Worm (Caenorhabditis elegans): ENCODE measurements around the gene F55C12.4.
"Not testable (repeated sequence)": the region's sequence is repeated elsewhere in the genome, so short reads cannot be mapped to it uniquely, and the experiment has no call there.

F55C12.4 gene

DNA sequence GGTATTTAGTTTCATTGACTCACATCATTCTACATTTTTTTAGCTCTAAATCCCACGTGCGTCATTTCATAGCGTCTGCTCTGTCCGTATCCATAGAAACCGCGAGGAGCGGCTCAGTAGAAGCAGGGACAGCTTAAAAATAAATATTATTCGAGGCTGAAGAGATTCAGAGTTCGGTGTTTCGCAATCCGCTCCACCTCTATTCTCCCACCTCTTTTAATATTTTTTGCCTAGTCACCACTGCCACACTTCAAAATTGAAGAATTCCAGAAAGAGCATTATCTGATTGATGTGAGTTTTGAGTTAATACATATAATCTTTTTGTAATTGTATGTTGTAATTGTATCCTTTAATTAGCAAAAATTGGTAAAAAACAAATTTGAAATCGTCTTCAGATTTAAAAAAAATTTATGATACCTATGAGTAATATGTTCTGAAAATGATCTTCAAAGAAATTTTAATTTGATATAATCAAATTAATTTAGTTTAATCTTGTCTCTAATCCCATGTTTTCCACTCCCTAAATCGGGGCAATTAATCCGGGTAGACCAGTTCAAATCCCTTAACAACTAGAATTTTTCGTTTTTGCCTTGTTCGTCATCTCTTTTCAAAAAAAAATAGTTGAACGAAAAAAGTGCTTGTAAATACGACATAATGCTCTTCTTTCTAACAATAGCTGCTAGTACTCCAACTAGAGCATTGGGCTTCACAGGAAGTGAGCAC lies 31.4 kb upstream of the F55C12.4 start:
- TF ChIP-seq nhr-76 (tag; optimal IDR thresholded peaks at IDR 0.05) = no peak
- no peak for TF ChIP-seq blmp-1 (tag; optimal IDR thresholded peaks at IDR 0.05)
- TF ChIP-seq elt-1 (tag; optimal IDR thresholded peaks at IDR 0.05; ENCODE audit: borderline replicate concordance, insufficient read depth) = no peak
- no peak for TF ChIP-seq zip-8 (tag; optimal IDR thresholded peaks at IDR 0.05)
- TF ChIP-seq mab-5 (tag; optimal IDR thresholded peaks at IDR 0.05) = no peak
- TF ChIP-seq elt-3 (tag; optimal IDR thresholded peaks at IDR 0.05) = no peak
- no peak for TF ChIP-seq ceh-83 (GFP tag; optimal IDR thresholded peaks at IDR 0.05)
- TF ChIP-seq ceh-43 (GFP tag; optimal IDR thresholded peaks at IDR 0.05) = no peak
- TF ChIP-seq bed-3 (GFP tag; optimal IDR thresholded peaks at IDR 0.05) = no peak
- no peak for TF ChIP-seq pha-4 (tag; optimal IDR thresholded peaks at IDR 0.05)
- TF ChIP-seq mls-2 (tag; optimal IDR thresholded peaks at IDR 0.05) = no peak
- no peak for TF ChIP-seq ham-2 (GFP tag; optimal IDR thresholded peaks at IDR 0.05)
- TF ChIP-seq unc-120 (tag; optimal IDR thresholded peaks at IDR 0.05; ENCODE audit: poor library complexity, severe bottlenecking) = no peak
- no peak for TF ChIP-seq lin-13 (tag; optimal IDR thresholded peaks at IDR 0.05)
- TF ChIP-seq hlh-1 (tag; optimal IDR thresholded peaks at IDR 0.05) = no peak
- TF ChIP-seq ces-1 (GFP tag; optimal IDR thresholded peaks at IDR 0.05) = no peak
- TF ChIP-seq M03D4.4 (tag; optimal IDR thresholded peaks at IDR 0.05) = no peak
- no peak for TF ChIP-seq sptf-1 (tag; optimal IDR thresholded peaks at IDR 0.05)
- TF ChIP-seq nhr-28 (tag; optimal IDR thresholded peaks at IDR 0.05) = no peak

DNA sequence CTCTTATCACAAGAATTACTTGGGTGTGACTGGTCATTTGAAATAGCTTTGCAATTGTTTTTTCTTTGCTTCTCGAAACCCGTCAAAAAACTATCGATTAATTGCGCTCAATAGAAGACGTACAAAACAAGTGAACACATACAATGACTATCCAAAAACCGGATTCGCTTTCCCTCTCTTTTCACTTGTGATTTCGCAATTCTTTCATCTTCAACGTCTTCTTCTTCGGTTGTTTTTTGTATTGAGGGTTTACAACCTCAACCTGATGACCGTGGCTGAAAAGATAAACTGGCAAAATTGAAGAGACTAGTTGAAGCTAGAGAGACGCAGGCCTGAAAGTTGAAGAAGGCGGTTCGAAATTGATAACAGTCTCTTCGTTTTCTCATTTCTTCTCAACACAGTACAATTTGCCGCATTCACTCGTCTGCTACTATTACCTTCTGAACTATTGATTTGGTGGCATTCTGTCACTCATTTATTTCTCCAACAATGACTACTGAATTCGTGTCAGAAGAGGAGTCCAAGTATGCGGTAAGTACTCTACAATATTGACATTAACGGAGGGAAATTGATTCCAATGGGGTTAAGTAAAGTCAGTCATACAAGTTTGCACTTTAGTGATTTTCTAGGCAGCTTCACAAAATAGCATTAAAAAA lies 27.9 kb upstream of the F55C12.4 start:
- no peak for TF ChIP-seq nhr-2 (tag; optimal IDR thresholded peaks at IDR 0.05)
- peak; percentile 30 for TF ChIP-seq nhr-237 (tag; optimal IDR thresholded peaks at IDR 0.05)

DNA sequence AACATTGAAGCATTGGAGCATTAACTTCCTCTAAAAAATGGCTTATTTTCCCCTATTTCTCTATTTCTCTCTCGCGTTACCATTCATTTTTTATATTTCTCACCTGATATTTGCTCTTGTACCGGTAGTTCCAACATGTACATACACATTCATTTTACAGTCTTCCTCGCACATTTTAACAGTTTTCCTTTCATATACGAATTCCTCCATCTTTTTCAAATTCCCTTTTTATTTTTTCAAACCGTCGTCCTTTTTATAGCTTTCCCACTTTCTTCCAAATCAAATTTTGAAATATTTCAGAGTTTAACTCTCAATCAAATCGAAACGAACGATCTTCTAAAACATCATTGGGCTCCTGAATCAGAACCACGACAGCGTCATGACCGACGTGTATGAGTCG lies 26.0 kb upstream of the F55C12.4 start, which contains the start of gene rfip-1:
Gene rfip-1, plus strand, starts transcription at position 301 of the 400 bp plus-strand sequence.
- TF ChIP-seq mep-1 (tag; optimal IDR thresholded peaks at IDR 0.05) = no peak
- TF ChIP-seq flh-1 (GFP tag; optimal IDR thresholded peaks at IDR 0.05) = no peak
- no peak for TF ChIP-seq tbx-8 (GFP tag; optimal IDR thresholded peaks at IDR 0.05)
- TF ChIP-seq nhr-2 (tag; optimal IDR thresholded peaks at IDR 0.05) = no peak
- TF ChIP-seq elt-3 (tag; optimal IDR thresholded peaks at IDR 0.05) = no peak
- TF ChIP-seq bed-3 (GFP tag; optimal IDR thresholded peaks at IDR 0.05) = no peak
- TF ChIP-seq ceh-43 (GFP tag; optimal IDR thresholded peaks at IDR 0.05) = no peak
- no peak for TF ChIP-seq unc-39 (tag; optimal IDR thresholded peaks at IDR 0.05)
- no peak for TF ChIP-seq ceh-39 (tag; optimal IDR thresholded peaks at IDR 0.05)
- no peak for TF ChIP-seq elt-1 (tag; optimal IDR thresholded peaks at IDR 0.05; ENCODE audit: borderline replicate concordance, insufficient read depth)
- TF ChIP-seq cnd-1 (tag; optimal IDR thresholded peaks at IDR 0.05) = no peak
- TF ChIP-seq blmp-1 (tag; optimal IDR thresholded peaks at IDR 0.05) = no peak

DNA sequence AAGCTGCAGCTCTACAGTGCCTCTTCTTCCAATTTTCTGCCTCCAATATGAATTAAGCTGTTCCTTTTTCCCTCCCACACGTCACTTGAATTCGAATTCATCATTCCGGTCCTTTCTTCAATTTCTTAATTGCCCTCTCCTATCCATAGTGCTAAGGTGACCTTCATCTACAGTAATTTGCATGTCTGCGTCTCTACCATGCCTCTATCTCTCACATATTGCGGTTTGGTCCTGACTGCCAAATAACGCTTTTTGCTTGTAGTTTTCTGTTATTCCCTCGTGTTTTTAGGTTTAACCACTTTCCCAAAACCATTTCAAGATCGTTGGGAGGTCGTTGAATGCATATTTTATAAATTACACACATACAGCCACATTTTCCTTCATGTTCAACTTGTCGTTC lies 22.5 kb upstream of the F55C12.4 start:
- TF ChIP-seq lsy-2 (tag; optimal IDR thresholded peaks at IDR 0.05) (no peak), sem-2 (GFP tag; optimal IDR thresholded peaks at IDR 0.05) (no peak), mls-2 (tag; optimal IDR thresholded peaks at IDR 0.05) (peak; percentile 23)

DNA sequence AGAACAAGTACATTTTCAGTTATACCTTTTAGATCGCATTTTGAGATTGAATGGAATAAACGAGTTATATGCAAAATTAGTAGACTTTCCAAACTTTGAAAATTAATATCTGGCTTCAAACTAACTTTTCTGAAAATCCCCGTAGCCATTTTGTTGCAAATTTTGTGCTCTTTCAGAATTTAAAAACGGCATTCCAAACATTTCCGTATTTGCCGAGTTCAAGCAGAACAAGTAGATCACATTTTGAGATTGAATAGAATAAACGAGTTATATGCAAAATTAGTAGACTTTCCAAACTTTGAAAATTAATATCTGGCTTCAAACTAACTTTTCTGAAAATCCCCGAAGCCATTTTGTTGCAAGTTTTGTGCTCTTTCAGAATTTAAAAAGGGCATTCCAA lies 18.3 kb upstream of the F55C12.4 start, which contains the start of gene F55C12.2:
Gene F55C12.2, plus strand, starts transcription at position 301 of the 400 bp plus-strand sequence.
- TF ChIP-seq mls-2, sptf-1, nhr-76 (tag; optimal IDR thresholded peaks at IDR 0.05): not testable (repeated sequence)

DNA sequence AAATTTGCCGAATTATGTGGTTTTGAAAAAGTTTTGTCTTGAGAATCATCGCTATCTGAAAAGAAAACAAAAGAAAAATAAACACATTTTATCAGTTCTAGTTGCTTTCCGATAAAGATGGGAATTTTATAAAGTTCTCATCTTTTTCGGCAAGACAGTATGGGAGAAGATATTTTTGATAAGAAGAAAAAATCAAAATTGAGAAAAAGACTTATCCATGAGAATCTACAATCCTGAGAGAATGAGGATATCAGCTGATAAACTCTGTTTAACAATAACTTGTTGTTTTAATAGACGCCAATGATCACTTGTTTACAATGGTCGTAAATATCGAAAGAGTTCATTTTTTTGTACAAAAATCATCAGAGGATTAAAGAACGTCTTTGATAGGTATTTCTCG lies 17.8 kb upstream of the F55C12.4 start, which contains the start of gene F55C12.6:
Gene F55C12.6, minus strand, starts transcription at position 101 of the 400 bp plus-strand sequence.
- TF ChIP-seq sptf-1 (tag; optimal IDR thresholded peaks at IDR 0.05) (no peak), ztf-11 (tag; optimal IDR thresholded peaks at IDR 0.05) (no peak), unc-120 (tag; optimal IDR thresholded peaks at IDR 0.05; ENCODE audit: poor library complexity, severe bottlenecking) (no peak), ceh-83 (GFP tag; optimal IDR thresholded peaks at IDR 0.05) (no peak), mab-5 (tag; optimal IDR thresholded peaks at IDR 0.05) (no peak), unc-62 (GFP tag; optimal IDR thresholded peaks at IDR 0.05) (no peak), lin-32 (GFP tag; optimal IDR thresholded peaks at IDR 0.05) (no peak), cnd-1 (tag; optimal IDR thresholded peaks at IDR 0.05) (no peak), nhr-76 (tag; optimal IDR thresholded peaks at IDR 0.05) (no peak), flh-1 (GFP tag; optimal IDR thresholded peaks at IDR 0.05) (no peak), bed-3 (GFP tag; optimal IDR thresholded peaks at IDR 0.05) (no peak)
